Worm (Caenorhabditis elegans) whole organism, L2 larva: ENCODE results near the gene ani-2.

Experiments used
- C34F6.9 ChIP-seq: fragments of 150-350 bp; optimal IDR thresholded peaks from 2 replicates; lab custom pipeline; 2014; ENCODE audit warnings: missing biosample characterization, missing genetic modification characterization
- F13H6.1 ChIP-seq: sonication (generic microtip); optimal IDR thresholded peaks from 2 replicates; lab custom pipeline; 2016; ENCODE audit warnings: missing genetic modification characterization, missing compliant biosample characterization
- R02D3.7 ChIP-seq: fragments of 150-350 bp; optimal IDR thresholded peaks from 2 replicates; lab custom pipeline; 2014; ENCODE audit warnings: missing biosample characterization, missing genetic modification characterization
- Y55F3AM.14 ChIP-seq: fragments of 200-800 bp; sonication (Bioruptor generic); optimal IDR thresholded peaks from 2 replicates; lab custom pipeline; 2018; ENCODE audit warnings: mild to moderate bottlenecking, missing genetic modification characterization, missing compliant biosample characterization
- ZK546.5 ChIP-seq: sonication (generic microtip); optimal IDR thresholded peaks from 2 replicates; lab custom pipeline; 2017; ENCODE audit warnings: missing biosample characterization, missing genetic modification characterization
- alr-1 ChIP-seq: fragments of 150-350 bp; optimal IDR thresholded peaks from 2 replicates; lab custom pipeline; 2014; ENCODE audit warnings: missing biosample characterization, missing genetic modification characterization
- aly-2 ChIP-seq: fragments of 150-350 bp; optimal IDR thresholded peaks from 2 replicates; lab custom pipeline; 2014; ENCODE audit warnings: missing biosample characterization, missing genetic modification characterization
- ama-1 ChIP-seq: fragments of 150-350 bp; optimal IDR thresholded peaks from 2 replicates; lab custom pipeline; 2018; ENCODE audit warnings: inconsistent platforms
- blmp-1 ChIP-seq: sonication (generic microtip); optimal IDR thresholded peaks from 2 replicates; lab custom pipeline; 2017; ENCODE audit warnings: missing genetic modification characterization, mild to moderate bottlenecking, missing compliant biosample characterization, antibody characterized with exemption, moderate library complexity; ENCODE audit not compliant: insufficient read depth
- ceh-16 ChIP-seq: fragments of 150-350 bp; optimal IDR thresholded peaks from 2 replicates; lab custom pipeline; 2014; ENCODE audit warnings: missing biosample characterization, missing genetic modification characterization
- ceh-82 ChIP-seq: fragments of 150-350 bp; optimal IDR thresholded peaks from 2 replicates; lab custom pipeline; 2014; ENCODE audit warnings: missing biosample characterization, missing genetic modification characterization
- crh-2 ChIP-seq: sonication (generic microtip); optimal IDR thresholded peaks from 2 replicates; lab custom pipeline; 2017; ENCODE audit warnings: missing biosample characterization, missing genetic modification characterization
- dmd-4 ChIP-seq: sonication (generic microtip); optimal IDR thresholded peaks from 2 replicates; lab custom pipeline; 2017; ENCODE audit warnings: missing biosample characterization, missing genetic modification characterization
- egl-27 ChIP-seq: sonication (generic microtip); optimal IDR thresholded peaks from 3 replicates; lab custom pipeline; 2017; ENCODE audit warnings: missing biosample characterization, missing genetic modification reagents, missing genetic modification characterization
- elt-1 ChIP-seq: fragments of 150-350 bp; optimal IDR thresholded peaks from 2 replicates; lab custom pipeline; 2014; ENCODE audit warnings: missing biosample characterization, missing genetic modification characterization
- elt-3 ChIP-seq: sonication (generic microtip); optimal IDR thresholded peaks from 2 replicates; lab custom pipeline; 2017; ENCODE audit warnings: missing biosample characterization, missing genetic modification characterization
- fos-1 ChIP-seq: fragments of 150-350 bp; optimal IDR thresholded peaks from 2 replicates; lab custom pipeline; 2014; ENCODE audit warnings: missing biosample characterization, missing genetic modification characterization
- gmeb-1 ChIP-seq: fragments of 150-350 bp; optimal IDR thresholded peaks from 2 replicates; lab custom pipeline; 2014; ENCODE audit warnings: missing biosample characterization, missing genetic modification characterization
- lin-11 ChIP-seq: fragments of 150-350 bp; sonication (generic microtip); optimal IDR thresholded peaks from 2 replicates; lab custom pipeline; 2014; ENCODE audit warnings: missing biosample characterization, missing genetic modification characterization, inconsistent platforms, mixed read lengths
- lin-13 ChIP-seq: fragments of 150-350 bp; optimal IDR thresholded peaks from 2 replicates; lab custom pipeline; 2014; ENCODE audit warnings: missing biosample characterization, missing genetic modification reagents, missing genetic modification characterization
- lin-39 ChIP-seq: fragments of 150-350 bp; optimal IDR thresholded peaks from 2 replicates; lab custom pipeline; 2014; ENCODE audit warnings: missing biosample characterization, missing genetic modification reagents, missing genetic modification characterization
- lsy-2 ChIP-seq, 2 experiments: fragments of 150-350 bp in 1 of 2; sonication (generic microtip) in 1 of 2; optimal IDR thresholded peaks; 2 replicates each; lab custom pipeline; 2014 to 2017; ENCODE audit warnings: missing biosample characterization in 2 of 2, missing genetic modification characterization in 2 of 2
- mab-5 ChIP-seq: fragments of 150-350 bp; optimal IDR thresholded peaks from 2 replicates; lab custom pipeline; 2014; ENCODE audit warnings: missing biosample characterization, missing genetic modification characterization
- mbf-1 ChIP-seq: sonication (generic microtip); optimal IDR thresholded peaks from 2 replicates; lab custom pipeline; 2017; ENCODE audit warnings: missing biosample characterization, missing genetic modification characterization
- mdl-1 ChIP-seq, 2 experiments: fragments of 150-350 bp in 1 of 2; sonication (generic microtip) in 1 of 2; optimal IDR thresholded peaks; 2 replicates each; lab custom pipeline; 2017; ENCODE audit warnings: missing biosample characterization in 2 of 2, missing genetic modification characterization in 2 of 2
- nhr-10 ChIP-seq: sonication (generic microtip); optimal IDR thresholded peaks from 2 replicates; lab custom pipeline; 2017; ENCODE audit warnings: missing biosample characterization, missing genetic modification characterization
- nhr-11 ChIP-seq: fragments of 150-350 bp; optimal IDR thresholded peaks from 2 replicates; lab custom pipeline; 2014; ENCODE audit warnings: missing biosample characterization, missing genetic modification characterization
- nhr-12 ChIP-seq: fragments of 150-350 bp; optimal IDR thresholded peaks from 2 replicates; lab custom pipeline; 2014; ENCODE audit warnings: missing biosample characterization, missing genetic modification characterization
- nhr-129 ChIP-seq: fragments of 150-350 bp; optimal IDR thresholded peaks from 2 replicates; lab custom pipeline; 2014; ENCODE audit warnings: missing biosample characterization, missing genetic modification characterization
- nhr-21 ChIP-seq: fragments of 150-350 bp; optimal IDR thresholded peaks from 2 replicates; lab custom pipeline; 2014; ENCODE audit warnings: missing biosample characterization, missing genetic modification characterization
- nhr-23 ChIP-seq: fragments of 150-350 bp; optimal IDR thresholded peaks from 2 replicates; lab custom pipeline; 2014; ENCODE audit warnings: missing biosample characterization, missing genetic modification reagents, missing genetic modification characterization
- nhr-237 ChIP-seq: fragments of 150-350 bp; optimal IDR thresholded peaks from 2 replicates; lab custom pipeline; 2014; ENCODE audit warnings: missing biosample characterization, missing genetic modification characterization
- nhr-25 ChIP-seq: fragments of 150-350 bp; sonication (generic microtip); optimal IDR thresholded peaks from 3 replicates; lab custom pipeline; 2014; ENCODE audit warnings: missing biosample characterization, missing genetic modification characterization
- nhr-6 ChIP-seq: fragments of 150-350 bp; optimal IDR thresholded peaks from 2 replicates; lab custom pipeline; 2014; ENCODE audit warnings: missing biosample characterization, missing genetic modification characterization
- nhr-77 ChIP-seq: fragments of 150-350 bp; optimal IDR thresholded peaks from 2 replicates; lab custom pipeline; 2014; ENCODE audit warnings: missing biosample characterization, missing genetic modification characterization
- peb-1 ChIP-seq: fragments of 150-350 bp; optimal IDR thresholded peaks from 2 replicates; lab custom pipeline; 2014; ENCODE audit warnings: missing biosample characterization, missing genetic modification characterization
- sem-4 ChIP-seq: fragments of 150-350 bp; optimal IDR thresholded peaks from 2 replicates; lab custom pipeline; 2014; ENCODE audit warnings: missing biosample characterization, missing genetic modification reagents, missing genetic modification characterization
- skn-1 ChIP-seq: sonication (generic microtip); optimal IDR thresholded peaks from 2 replicates; lab custom pipeline; 2017; ENCODE audit warnings: missing biosample characterization, missing genetic modification characterization
- sma-3 ChIP-seq: sonication (generic microtip); optimal IDR thresholded peaks from 2 replicates; lab custom pipeline; 2016; ENCODE audit warnings: missing genetic modification reagents, missing genetic modification characterization, missing compliant biosample characterization
- sma-9 ChIP-seq, 2 experiments: fragments of 150-350 bp in 1 of 2; sonication (generic microtip) in 1 of 2; optimal IDR thresholded peaks; 2 replicates each; lab custom pipeline; 2014 to 2016; ENCODE audit warnings: missing genetic modification characterization in 2 of 2, mild to moderate bottlenecking in 1 of 2, missing biosample characterization in 1 of 2, missing compliant biosample characterization in 1 of 2, missing genetic modification reagents in 1 of 2, moderate library complexity in 1 of 2
- snpc-4 ChIP-seq: fragments of 150-350 bp; optimal IDR thresholded peaks from 2 replicates; lab custom pipeline; 2014; ENCODE audit warnings: missing biosample characterization, missing genetic modification characterization
- unc-39 ChIP-seq: fragments of 150-350 bp; optimal IDR thresholded peaks from 2 replicates; lab custom pipeline; 2014; ENCODE audit warnings: missing biosample characterization, missing genetic modification characterization
- unc-55 ChIP-seq: fragments of 150-350 bp; sonication (generic microtip); optimal IDR thresholded peaks from 3 replicates; lab custom pipeline; 2014; ENCODE audit warnings: missing biosample characterization, missing genetic modification reagents, missing genetic modification characterization
- unc-62 ChIP-seq: fragments of 150-350 bp; optimal IDR thresholded peaks from 2 replicates; lab custom pipeline; 2014; ENCODE audit warnings: missing biosample characterization, missing genetic modification reagents, missing genetic modification characterization
- zag-1 ChIP-seq: fragments of 150-350 bp; optimal IDR thresholded peaks from 2 replicates; lab custom pipeline; 2014; ENCODE audit warnings: missing biosample characterization, missing genetic modification characterization
- ztf-1 ChIP-seq: fragments of 200-800 bp; sonication (Bioruptor generic); conservative IDR thresholded peaks from 2 replicates; pipeline ENCODE4 v1.3.6; 2022; ENCODE audit warnings: missing genetic modification characterization, missing compliant biosample characterization
- ztf-11 ChIP-seq: sonication (generic microtip); optimal IDR thresholded peaks from 2 replicates; lab custom pipeline; 2017; ENCODE audit warnings: missing biosample characterization, missing genetic modification characterization
- ztf-4 ChIP-seq: fragments of 150-350 bp; optimal IDR thresholded peaks from 2 replicates; lab custom pipeline; 2014; ENCODE audit warnings: missing biosample characterization, missing genetic modification characterization

ani-2 gene

ce11 chrII:6346551-6347079 lies 18.6 kb downstream of the ani-2 start:
- TF ChIP-seq ceh-82, result no peak
- TF ChIP-seq unc-62 (GFP tag; lab: Kevin White, UChicago), result no peak
- TF ChIP-seq nhr-23 (tag; lab: Kevin White, UChicago), result no peak
- peak; percentile 53 for TF ChIP-seq unc-55
- no peak for TF ChIP-seq elt-1
- peak; percentile 62 for TF ChIP-seq sma-9 (GFP tag; optimal IDR thresholded peaks at IDR 0.05; lab: Kevin White, UChicago)
- TF ChIP-seq sma-9 (tag; optimal IDR thresholded peaks at IDR 0.05; lab: Kevin White, UChicago), result no peak
- TF ChIP-seq ztf-1 (GFP tag; lab: Robert Waterston, UW), result 0 out of 2 replicates have a peak, but pooled peaks have one; percentile 66
- no peak for TF ChIP-seq R02D3.7 (tag; lab: Kevin White, UChicago)
- TF ChIP-seq C34F6.9 (tag; lab: Kevin White, UChicago), result peak; percentile 78
- TF ChIP-seq zag-1 (tag; lab: Kevin White, UChicago), result no peak
- TF ChIP-seq nhr-10, result peak; percentile 42
- no peak for TF ChIP-seq ZK546.5 (tag; lab: Kevin White, UChicago)
- TF ChIP-seq nhr-21 (tag; lab: Kevin White, UChicago), result peak; percentile 90
- peak; percentile 95 for TF ChIP-seq ztf-4
- no peak for TF ChIP-seq unc-39 (tag; lab: Kevin White, UChicago)
- peak; percentile 73 for TF ChIP-seq lin-13
- no peak for TF ChIP-seq peb-1 (tag; lab: Kevin White, UChicago)
- TF ChIP-seq nhr-129 (tag; lab: Kevin White, UChicago), result peak; percentile 89
- peak; percentile 82 for TF ChIP-seq skn-1 (tag; lab: Kevin White, UChicago)
- peak; percentile 86 for TF ChIP-seq nhr-6 (tag; lab: Kevin White, UChicago)
- TF ChIP-seq lin-11 (tag; lab: Kevin White, UChicago), result no peak
- peak; percentile 14 for TF ChIP-seq fos-1 (tag; lab: Kevin White, UChicago)
- peak; percentile 54 for TF ChIP-seq F13H6.1 (tag; lab: Kevin White, UChicago)
- no peak for TF ChIP-seq nhr-237 (tag; lab: Kevin White, UChicago)
- no peak for TF ChIP-seq snpc-4 (tag; lab: Kevin White, UChicago)
- no peak for TF ChIP-seq alr-1 (tag; lab: Kevin White, UChicago)
- TF ChIP-seq mbf-1 (tag; lab: Kevin White, UChicago), result no peak
- no peak for TF ChIP-seq sem-4
- TF ChIP-seq blmp-1, result peak; percentile 20
- no peak for TF ChIP-seq aly-2 (tag; lab: Kevin White, UChicago)
- TF ChIP-seq ceh-16, result no peak
- TF ChIP-seq nhr-12 (tag; lab: Kevin White, UChicago), result no peak
- no peak for TF ChIP-seq lin-39 (tag; lab: Kevin White, UChicago)
- peak; percentile 79 for TF ChIP-seq crh-2 (tag; lab: Kevin White, UChicago)
- no peak for TF ChIP-seq dmd-4 (tag; lab: Kevin White, UChicago)
- no peak for TF ChIP-seq nhr-11 (tag; lab: Kevin White, UChicago)
- no peak for TF ChIP-seq elt-3
- TF ChIP-seq mdl-1 (tag; optimal IDR thresholded peaks at IDR 0.05; lab: Kevin White, UChicago), result no peak
- TF ChIP-seq lsy-2 (tag; optimal IDR thresholded peaks at IDR 0.05; lab: Kevin White, UChicago), result peak; percentile 37 to 83
- peak; percentile 79 for TF ChIP-seq sma-3 (GFP tag; lab: Kevin White, UChicago)
- peak; percentile 81 for TF ChIP-seq nhr-25 (tag; lab: Kevin White, UChicago)
- peak; percentile 55 for TF ChIP-seq gmeb-1
- TF ChIP-seq Y55F3AM.14 (GFP tag; lab: Kevin White, UChicago), result peak; percentile 20
- TF ChIP-seq egl-27, result peak; percentile 25
- no peak for TF ChIP-seq mab-5 (tag; lab: Kevin White, UChicago)
- no peak for TF ChIP-seq nhr-77 (tag; lab: Kevin White, UChicago)
- peak; percentile 98 for TF ChIP-seq ama-1 (lab: Kevin White, UChicago)
- no peak for TF ChIP-seq ztf-11 (tag; lab: Kevin White, UChicago)
